Fruit fly (Drosophila melanogaster): ENCODE results near the gene CG34124.

dm6 chr2L:4965923-4966322, 7.7 kb downstream of the CG34124 start:
- TF ChIP-seq insv (optimal IDR thresholded peaks at IDR 0.05) = no peak
- no peak for TF ChIP-seq psq (optimal IDR thresholded peaks at IDR 0.05)
- TF ChIP-seq Myc (optimal IDR thresholded peaks at IDR 0.05) = no peak
- no peak for TF ChIP-seq h (optimal IDR thresholded peaks at IDR 0.05)
